Worm (Caenorhabditis elegans): Measurements from ENCODE around the gene npp-24.

The npp-24 gene

ce11 chrII:5474946-5475345, 30.7 kb upstream of the npp-24 start, which contains the start of gene ilcr-2:
Gene ilcr-2 (plus strand): TSS chrII:5475246.
- TF ChIP-seq chd-7 (tag; optimal IDR thresholded peaks at IDR 0.05) (no peak), ztf-18 (tag; optimal IDR thresholded peaks at IDR 0.05) (no peak), hmg-20 (GFP tag; IDR thresholded peaks at IDR 0.05) (no peak), unc-62 (GFP tag; optimal IDR thresholded peaks at IDR 0.05) (no peak), nhr-80 (tag; optimal IDR thresholded peaks at IDR 0.05) (no peak), rec-8 (tag; optimal IDR thresholded peaks at IDR 0.05) (no peak), lin-35 (GFP tag; optimal IDR thresholded peaks at IDR 0.05) (no peak), ceh-100 (GFP tag; IDR thresholded peaks at IDR 0.05) (no peak), F55B11.4 (tag; optimal IDR thresholded peaks at IDR 0.05; ENCODE audit: borderline replicate concordance, insufficient read depth) (no peak), ceh-40 (GFP tag; IDR thresholded peaks at IDR 0.05) (no peak), mcd-1 (GFP tag; IDR thresholded peaks at IDR 0.05) (no peak), ekl-4 (GFP tag; IDR thresholded peaks at IDR 0.05) (no peak), dpl-1 (GFP tag; optimal IDR thresholded peaks at IDR 0.05) (no peak), nfya-1 (tag; optimal IDR thresholded peaks at IDR 0.05; ENCODE audit: borderline replicate concordance, insufficient read depth) (no peak)

- TF ChIP-seq dox-1 (GFP tag; IDR thresholded peaks at IDR 0.05), result no peak
- TF ChIP-seq lag-1 (GFP tag; IDR thresholded peaks at IDR 0.05), result no peak
- TF ChIP-seq nhr-27 (tag; optimal IDR thresholded peaks at IDR 0.05), result no peak
- no peak for TF ChIP-seq unc-62 (GFP tag; optimal IDR thresholded peaks at IDR 0.05)
- TF ChIP-seq K12H6.12 (tag; optimal IDR thresholded peaks at IDR 0.05), result no peak
- no peak for TF ChIP-seq Y56A3A.18 (GFP tag; IDR thresholded peaks at IDR 0.05)
Observed at ce11 chrII:5478318-5478717, 27.4 kb upstream of the npp-24 start, which contains the start of gene F56D1.1. Gene F56D1.1 (plus strand): TSS chrII:5478618.

ce11 chrII:5481982-5482381, 23.7 kb upstream of the npp-24 start, which contains the start of gene cal-8:
Gene cal-8 (minus strand): TSS chrII:5482041.
- TF ChIP-seq B0019.2 (GFP tag; conservative IDR thresholded peaks at IDR 0.05), result no peak
- TF ChIP-seq snpc-1.3 (tag; optimal IDR thresholded peaks at IDR 0.05; ENCODE audit: insufficient read depth), result no peak
- no peak for TF ChIP-seq lir-1 (GFP tag; conservative IDR thresholded peaks at IDR 0.05)
- TF ChIP-seq xnd-1 (tag; optimal IDR thresholded peaks at IDR 0.05), result no peak
- TF ChIP-seq B0336.3 (GFP tag; IDR thresholded peaks at IDR 0.05), result no peak

- TF ChIP-seq lir-1 (GFP tag; conservative IDR thresholded peaks at IDR 0.05) (no peak), F37B4.10 (GFP tag; IDR thresholded peaks at IDR 0.05) (no peak), ceh-79 (tag; optimal IDR thresholded peaks at IDR 0.05) (no peak), T07F8.4 (tag; optimal IDR thresholded peaks at IDR 0.05) (no peak), zim-3 (tag; optimal IDR thresholded peaks at IDR 0.05) (no peak), mxl-1 (tag; optimal IDR thresholded peaks at IDR 0.05) (no peak)
Observed at ce11 chrII:5487844-5488243, 17.8 kb upstream of the npp-24 start, which contains the start of gene nep-5. Gene nep-5 (plus strand): TSS chrII:5488144.

- no peak for TF ChIP-seq nhr-120 (GFP tag; IDR thresholded peaks at IDR 0.05)
- TF ChIP-seq madf-6 (GFP tag; IDR thresholded peaks at IDR 0.05), result no peak
- no peak for TF ChIP-seq ztf-6 (GFP tag; IDR thresholded peaks at IDR 0.05)
Observed at ce11 chrII:5494405-5494804, 11.3 kb upstream of the npp-24 start, which contains the start of gene F12A10.6. Gene F12A10.6 (minus strand): TSS chrII:5494505.
